Fruit fly (Drosophila melanogaster): ENCODE data around the gene Gbeta13F.

Gene Gbeta13F

DNA sequence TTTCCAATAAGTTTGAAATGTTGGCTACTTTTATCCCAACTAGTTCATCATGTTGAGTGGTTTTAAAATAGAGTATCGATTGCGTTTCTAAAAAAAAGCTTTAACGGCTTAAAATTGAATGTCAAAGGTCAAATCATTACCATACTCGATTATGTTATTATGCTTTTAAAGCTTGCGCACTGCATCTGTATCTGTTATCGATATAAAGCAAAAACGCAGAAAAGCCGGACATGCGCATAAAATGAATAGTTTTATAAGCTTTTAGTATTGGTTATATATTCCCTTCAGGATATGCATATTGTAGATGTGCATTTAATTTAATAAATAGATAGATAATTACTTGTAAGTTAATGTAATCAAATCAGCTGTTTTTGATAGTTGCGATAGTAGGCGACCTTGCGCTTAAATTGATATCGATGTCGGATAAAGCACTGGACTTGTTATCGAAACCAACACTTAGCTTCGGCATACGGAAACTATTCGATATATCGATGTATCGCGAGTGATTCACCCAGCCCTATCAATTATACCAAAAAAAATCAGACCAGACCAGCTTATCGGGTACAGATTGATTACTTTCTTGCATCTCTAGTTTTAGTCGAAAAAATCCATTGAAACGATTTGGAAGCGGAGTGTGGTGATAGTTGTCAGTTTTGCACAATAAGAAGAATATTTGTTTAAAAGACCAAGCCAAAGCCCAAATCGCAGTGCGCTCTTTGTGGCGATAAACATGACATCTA lies 31.9 kb downstream of the Gbeta13F start, which contains the start of gene shi (continued):
- TF ChIP-seq sens-2 (GFP tag; IDR thresholded peaks at IDR 0.05) (no peak), CG7786 (GFP tag; optimal IDR thresholded peaks at IDR 0.05) (peak; percentile 14), Med (GFP tag) (peak; percentile 89), CG12391 (tag; optimal IDR thresholded peaks at IDR 0.05) (peak; percentile 50), prd (optimal IDR thresholded peaks at IDR 0.05) (no peak), prd (GFP tag; IDR thresholded peaks at IDR 0.05) (no peak), Dad (GFP tag; optimal IDR thresholded peaks at IDR 0.05) (peak; percentile 14), ssp (GFP tag; IDR thresholded peaks at IDR 0.05) (peak; percentile 51), Hey (tag; optimal IDR thresholded peaks at IDR 0.05) (no peak), stc (GFP tag; IDR thresholded peaks at IDR 0.05) (no peak), jumu (GFP tag; optimal IDR thresholded peaks at IDR 0.05) (peak; percentile 0), trem (tag; optimal IDR thresholded peaks at IDR 0.05) (peak; percentile 65), en (GFP tag; optimal IDR thresholded peaks at IDR 0.05) (no peak), Hmx (GFP tag; optimal IDR thresholded peaks at IDR 0.05) (no peak), CG2129 (GFP tag; IDR thresholded peaks at IDR 0.05; ENCODE audit: partially characterized antibody) (peak; percentile 83), sd (tag; optimal IDR thresholded peaks at IDR 0.05) (no peak), lab (GFP tag; optimal IDR thresholded peaks at IDR 0.05) (peak; percentile 15), CG18599 (GFP tag; optimal IDR thresholded peaks at IDR 0.05) (peak; percentile 29), CG13775 (GFP tag; optimal IDR thresholded peaks at IDR 0.05) (no peak), CG13424 (tag; optimal IDR thresholded peaks at IDR 0.05) (peak; percentile 12), ttk (GFP tag; IDR thresholded peaks at IDR 0.05) (no peak), tgo (GFP tag; IDR thresholded peaks at IDR 0.05) (no peak), NK7.1 (GFP tag; optimal IDR thresholded peaks at IDR 0.05) (no peak), Lpt (GFP tag; optimal IDR thresholded peaks at IDR 0.05) (no peak), lilli (GFP tag; optimal IDR thresholded peaks at IDR 0.05) (no peak), Hr51 (GFP tag; optimal IDR thresholded peaks at IDR 0.05) (peak in 1 of 2 experiments; percentile 53), gsb-n (tag; optimal IDR thresholded peaks at IDR 0.05) (peak; percentile 15), Dbx (GFP tag; IDR thresholded peaks at IDR 0.05) (peak; percentile 61; the same call in 2 of the 3 replicates), D19A (tag; optimal IDR thresholded peaks at IDR 0.05) (no peak), CG16815 (GFP tag; optimal IDR thresholded peaks at IDR 0.05) (no peak), dimm (GFP tag; IDR thresholded peaks at IDR 0.05) (no peak), croc (GFP tag; conservative IDR thresholded peaks at IDR 0.05) (no peak), dpn (GFP tag; optimal IDR thresholded peaks at IDR 0.05) (peak; percentile 23 to 35), CG14710 (tag; optimal IDR thresholded peaks at IDR 0.05) (peak; percentile 60), nerfin-2 (GFP tag; IDR thresholded peaks at IDR 0.05; ENCODE audit: partially characterized antibody) (peak; percentile 99), CG10366 (GFP tag; IDR thresholded peaks at IDR 0.05) (no peak), Eip74EF (GFP tag; optimal IDR thresholded peaks at IDR 0.05) (no peak), Side (GFP tag; optimal IDR thresholded peaks at IDR 0.05) (no peak), CG43689 (GFP tag; IDR thresholded peaks at IDR 0.05) (no peak), slbo (GFP tag; IDR thresholded peaks at IDR 0.05) (peak; percentile 29; the same call in 1 of the 2 replicates), CG34376 (GFP tag; optimal IDR thresholded peaks at IDR 0.05) (peak; percentile 80), CG4360 (GFP tag; IDR thresholded peaks at IDR 0.05) (no peak), CG14860 (GFP tag; IDR thresholded peaks at IDR 0.05; ENCODE audit: partially characterized antibody) (peak; percentile 97), CG42726 (GFP tag; IDR thresholded peaks at IDR 0.05; ENCODE audit: partially characterized antibody) (peak; percentile 98), ci (GFP tag; IDR thresholded peaks at IDR 0.05) (peak; percentile 58; the same call in 2 of the 3 replicates), caup (GFP tag; optimal IDR thresholded peaks at IDR 0.05; ENCODE audit: severe bottlenecking) (peak; percentile 51), emc (GFP tag; optimal IDR thresholded peaks at IDR 0.05) (no peak), inv (GFP tag; IDR thresholded peaks at IDR 0.05; ENCODE audit: partially characterized antibody) (peak; percentile 97), sima (GFP tag; optimal IDR thresholded peaks at IDR 0.05) (no peak)

Measured in whole organism, embryonic.